Fruit fly (Drosophila melanogaster): ENCODE measurements around the gene CG11068.

dm6 chrX:13936203-13936602 lies 18.8 kb upstream of the CG11068 start:
- TF ChIP-seq pan (optimal IDR thresholded peaks at IDR 0.05), result no peak
- no peak for TF ChIP-seq usp (GFP tag; optimal IDR thresholded peaks at IDR 0.05)
- TF ChIP-seq psq (optimal IDR thresholded peaks at IDR 0.05), result no peak
- TF ChIP-seq Dll (optimal IDR thresholded peaks at IDR 0.05), result no peak

All from whole organism.